Fruit fly (Drosophila melanogaster) whole organism, embryonic: ENCODE results near the gene PXo.

Experiments used
- Atf6 ChIP-seq: fragments of 200-800 bp; sonication (Bioruptor generic); IDR thresholded peaks from 2 replicates; pipeline ENCODE4 v1.3.6; 2022; ENCODE audit warnings: missing biosample characterization, missing genetic modification characterization
- CG10959 ChIP-seq: fragments of 200-800 bp; sonication (Bioruptor generic); IDR thresholded peaks from 2 replicates; pipeline ENCODE4 v1.3.6; 2022; ENCODE audit warnings: missing biosample characterization, missing genetic modification characterization
- CG11504 ChIP-seq: fragments of 200-800 bp; sonication (Bioruptor generic); optimal IDR thresholded peaks from 3 replicates; lab custom pipeline; 2019; ENCODE audit warnings: missing biosample characterization, mild to moderate bottlenecking, missing genetic modification characterization, moderate library complexity
- CG12219 ChIP-seq: fragments of 200-800 bp; sonication (Bioruptor generic); optimal IDR thresholded peaks from 3 replicates; lab custom pipeline; 2018; ENCODE audit warnings: missing biosample characterization, mild to moderate bottlenecking, missing genetic modification characterization
- CG14710 ChIP-seq: fragments of 200-800 bp; sonication (Bioruptor generic); optimal IDR thresholded peaks from 3 replicates; lab custom pipeline; 2019; ENCODE audit warnings: missing biosample characterization, mild to moderate bottlenecking, missing genetic modification characterization, moderate library complexity
- CG17829 ChIP-seq: fragments of 200-800 bp; optimal IDR thresholded peaks from 2 replicates; lab custom pipeline; 2019; ENCODE audit warnings: missing biosample characterization, mild to moderate bottlenecking, missing genetic modification characterization, moderate library complexity
- CG2116 ChIP-seq: fragments of 200-800 bp; sonication (Bioruptor generic); optimal IDR thresholded peaks from 3 replicates; lab custom pipeline; 2018; ENCODE audit warnings: missing biosample characterization, mild to moderate bottlenecking, missing genetic modification characterization
- CG33213 ChIP-seq: fragments of 200-800 bp; sonication (Bioruptor generic); optimal IDR thresholded peaks from 3 replicates; lab custom pipeline; 2016; ENCODE audit warnings: missing biosample characterization, missing genetic modification characterization
- CG34422 ChIP-seq: fragments of 200-800 bp; sonication (Bioruptor generic); IDR thresholded peaks from 3 replicates; pipeline ENCODE4 v1.3.6; 2022; ENCODE audit warnings: missing biosample characterization, missing genetic modification characterization
- CG6765 ChIP-seq: fragments of 200-800 bp; sonication (Bioruptor generic); optimal IDR thresholded peaks from 3 replicates; lab custom pipeline; 2017; ENCODE audit warnings: missing biosample characterization, mild to moderate bottlenecking, missing genetic modification characterization
- CG8290 ChIP-seq, 3 experiments: fragments of 200-800 bp; sonication (Bioruptor generic); optimal IDR thresholded peaks; 2 replicates each; lab custom pipeline; 2016 to 2019; ENCODE audit warnings: missing biosample characterization in 3 of 3, missing genetic modification characterization in 3 of 3, mild to moderate bottlenecking in 2 of 3, moderate library complexity in 1 of 3
- CG9797 ChIP-seq: fragments of 200-800 bp; sonication (Bioruptor generic); optimal IDR thresholded peaks from 3 replicates; lab custom pipeline; 2018; ENCODE audit warnings: missing biosample characterization, mild to moderate bottlenecking, missing genetic modification characterization
- Dp ChIP-seq: fragments of 200-800 bp; sonication (Bioruptor generic); optimal IDR thresholded peaks from 2 replicates; lab custom pipeline; 2018; ENCODE audit warnings: missing biosample characterization, mild to moderate bottlenecking, missing genetic modification characterization, moderate library complexity
- E2f1 ChIP-seq: fragments of 200-800 bp; sonication (Bioruptor generic); IDR thresholded peaks from 2 replicates; pipeline ENCODE4 v1.3.6; 2022; ENCODE audit warnings: missing biosample characterization, missing genetic modification characterization
- Lhr ChIP-seq: fragments of 200-800 bp; sonication (Bioruptor generic); optimal IDR thresholded peaks from 3 replicates; lab custom pipeline; 2017; ENCODE audit warnings: mild to moderate bottlenecking, missing biosample characterization, missing genetic modification reagents, missing genetic modification characterization
- MBD-R2 ChIP-seq: fragments of 200-800 bp; sonication (Bioruptor generic); IDR thresholded peaks from 2 replicates; pipeline ENCODE4 v1.3.6; 2022; ENCODE audit warnings: missing biosample characterization, missing genetic modification characterization
- Med ChIP-seq: fragments of 200-800 bp; sonication (Bioruptor generic); peaks from one replicate; lab custom pipeline; 2016; ENCODE audit warnings: missing biosample characterization, missing genetic modification characterization, mild to moderate bottlenecking, inconsistent platforms, moderate library complexity
- Nf-YB ChIP-seq: fragments of 200-800 bp; sonication (Bioruptor generic); optimal IDR thresholded peaks from 3 replicates; lab custom pipeline; 2019; ENCODE audit warnings: missing biosample characterization, mild to moderate bottlenecking, missing genetic modification characterization, moderate library complexity
- Rx ChIP-seq: fragments of 200-800 bp; sonication (Bioruptor generic); IDR thresholded peaks from 2 replicates; pipeline ENCODE4 v1.3.6; 2022; ENCODE audit warnings: missing biosample characterization, missing genetic modification characterization
- Sox102F ChIP-seq: fragments of 200-800 bp; sonication (Bioruptor generic); optimal IDR thresholded peaks from 2 replicates; lab custom pipeline; 2018; ENCODE audit warnings: missing biosample characterization, mild to moderate bottlenecking, missing genetic modification characterization, moderate library complexity
- Usf ChIP-seq: fragments of 200-800 bp; sonication (Bioruptor generic); optimal IDR thresholded peaks from 2 replicates; lab custom pipeline; 2017; ENCODE audit warnings: missing genotype, missing biosample characterization, missing genetic modification characterization
- YL-1 ChIP-seq: fragments of 200-800 bp; sonication (Bioruptor generic); optimal IDR thresholded peaks from 3 replicates; lab custom pipeline; 2017; ENCODE audit warnings: missing biosample characterization, mild to moderate bottlenecking, missing genetic modification characterization
- az2 ChIP-seq: fragments of 200-800 bp; sonication (Bioruptor generic); optimal IDR thresholded peaks from 3 replicates; lab custom pipeline; 2016; ENCODE audit warnings: missing biosample characterization, missing genetic modification characterization
- bbx ChIP-seq: fragments of 200-800 bp; sonication (Bioruptor generic); IDR thresholded peaks from 2 replicates; pipeline ENCODE4 v1.3.6; 2022; ENCODE audit warnings: missing biosample characterization, missing genetic modification characterization; ENCODE audit not compliant: partially characterized antibody
- caup ChIP-seq: fragments of 200-800 bp; sonication (Bioruptor generic); optimal IDR thresholded peaks from 3 replicates; lab custom pipeline; 2017; ENCODE audit warnings: missing biosample characterization, mild to moderate bottlenecking, missing genetic modification characterization, moderate library complexity; ENCODE audit not compliant: severe bottlenecking
- dmrt99B ChIP-seq: fragments of 200-800 bp; sonication (Bioruptor generic); optimal IDR thresholded peaks from 2 replicates; lab custom pipeline; 2018; ENCODE audit warnings: missing biosample characterization, mild to moderate bottlenecking, missing genetic modification characterization, moderate library complexity
- dpn ChIP-seq, 2 experiments: fragments of 200-800 bp; sonication (Bioruptor generic); optimal IDR thresholded peaks; 3 replicates each; lab custom pipeline; 2016; ENCODE audit warnings: missing biosample characterization in 2 of 2, missing genetic modification characterization in 2 of 2
- gfzf ChIP-seq: fragments of 200-800 bp; sonication (Bioruptor generic); optimal IDR thresholded peaks from 2 replicates; lab custom pipeline; 2016; ENCODE audit warnings: missing biosample characterization, mild to moderate bottlenecking, missing genetic modification characterization, moderate library complexity
- insv ChIP-seq, 2 experiments: fragments of 200-800 bp; sonication (Bioruptor generic); optimal IDR thresholded peaks; 3 replicates each; lab custom pipeline; 2016 to 2018; ENCODE audit warnings: missing biosample characterization in 2 of 2, missing genetic modification characterization in 2 of 2
- kay ChIP-seq: fragments of 200-800 bp; sonication (Bioruptor generic); optimal IDR thresholded peaks from 2 replicates; lab custom pipeline; 2016; ENCODE audit warnings: missing biosample characterization, missing genetic modification characterization
- knrl ChIP-seq: fragments of 200-800 bp; sonication (Bioruptor generic); IDR thresholded peaks from 3 replicates; pipeline ENCODE4 v1.3.6; 2022; ENCODE audit warnings: missing biosample characterization, missing genetic modification characterization; ENCODE audit not compliant: partially characterized antibody
- lab ChIP-seq: fragments of 200-800 bp; sonication (Bioruptor generic); optimal IDR thresholded peaks from 3 replicates; lab custom pipeline; 2017; ENCODE audit warnings: missing biosample characterization, missing genetic modification characterization, mild to moderate bottlenecking, moderate library complexity, missing genetic modification reagents
- otp ChIP-seq: fragments of 200-800 bp; sonication (Bioruptor generic); IDR thresholded peaks from 3 replicates; pipeline ENCODE4, ENCODE4 v1.3.6; 2022; ENCODE audit warnings: missing biosample characterization, missing genetic modification characterization
- pho ChIP-seq: fragments of 200-800 bp; sonication (Bioruptor generic); optimal IDR thresholded peaks from 2 replicates; lab custom pipeline; 2016; ENCODE audit warnings: missing biosample characterization, missing genetic modification characterization
- phol ChIP-seq: fragments of 200-800 bp; sonication (Bioruptor generic); optimal IDR thresholded peaks from 3 replicates; lab custom pipeline; 2018; ENCODE audit warnings: missing biosample characterization, mild to moderate bottlenecking, missing genetic modification characterization, moderate library complexity
- pzg ChIP-seq: fragments of 200-800 bp; sonication (Bioruptor generic); optimal IDR thresholded peaks from 3 replicates; lab custom pipeline; 2018; ENCODE audit warnings: missing biosample characterization, mild to moderate bottlenecking, missing genetic modification characterization, moderate library complexity
- rib ChIP-seq: fragments of 200-800 bp; sonication (Bioruptor generic); IDR thresholded peaks from 2 replicates; pipeline ENCODE4 v1.3.6; 2022; ENCODE audit warnings: missing biosample characterization, missing genetic modification characterization
- sens ChIP-seq: fragments of 200-800 bp; sonication (Bioruptor generic); peaks from one replicate; lab custom pipeline; 2016; ENCODE audit warnings: missing biosample characterization, missing genetic modification characterization
- sima ChIP-seq: fragments of 200-800 bp; sonication (Bioruptor generic); optimal IDR thresholded peaks from 2 replicates; lab custom pipeline; 2016; ENCODE audit warnings: missing biosample characterization, missing genetic modification characterization
- trem ChIP-seq: fragments of 200-800 bp; optimal IDR thresholded peaks from 3 replicates; lab custom pipeline; 2019; ENCODE audit warnings: missing biosample characterization, mild to moderate bottlenecking, missing genetic modification characterization, moderate library complexity

The PXo gene

dm6 chr3L:5927536-5927935, 6.4 kb upstream of the PXo start (continued):
- TF ChIP-seq CG33213 (GFP tag; lab: Kevin White, UChicago) (peak; percentile 36), sima (GFP tag; lab: Kevin White, UChicago) (no peak), Sox102F (GFP tag; lab: Kevin White, UChicago) (no peak), pzg (peak; percentile 34), CG34422 (GFP tag; lab: Robert Waterston, UW) (no peak), CG17829 (tag; lab: Kevin White, UChicago) (peak; percentile 8), CG14710 (tag; lab: Kevin White, UChicago) (peak; percentile 8), kay (GFP tag; lab: Kevin White, UChicago) (no peak), CG9797 (peak; percentile 53), az2 (GFP tag; lab: Kevin White, UChicago) (no peak), Usf (GFP tag; lab: Kevin White, UChicago) (no peak), CG2116 (GFP tag; lab: Kevin White, UChicago) (peak; percentile 51), MBD-R2 (GFP tag; lab: Robert Waterston, UW) (peak; percentile 53; the same call in 1 of the 2 replicates), Rx (GFP tag; lab: Robert Waterston, UW) (no peak), CG10959 (GFP tag; lab: Robert Waterston, UW) (no peak), sens (peak; percentile 78), CG11504 (peak; percentile 5), rib (GFP tag; lab: Robert Waterston, UW) (no peak), knrl (GFP tag; lab: Robert Waterston, UW) (no peak), dpn (GFP tag; optimal IDR thresholded peaks at IDR 0.05; lab: Kevin White, UChicago) (no peak), otp (no peak), Nf-YB (no peak), CG8290 (GFP tag; optimal IDR thresholded peaks at IDR 0.05; lab: Kevin White, UChicago) (peak; percentile 3), CG8290 (tag; optimal IDR thresholded peaks at IDR 0.05; lab: Kevin White, UChicago) (no peak), CG6765 (GFP tag; lab: Kevin White, UChicago) (no peak), bbx (no peak), Dp (GFP tag; lab: Kevin White, UChicago) (peak; percentile 46), trem (tag; lab: Kevin White, UChicago) (peak; percentile 42), CG12219 (GFP tag; lab: Kevin White, UChicago) (no peak), insv (GFP tag; optimal IDR thresholded peaks at IDR 0.05; lab: Kevin White, UChicago) (no peak), YL-1 (GFP tag; lab: Kevin White, UChicago) (peak; percentile 34), caup (GFP tag; lab: Kevin White, UChicago) (no peak), Med (GFP tag; lab: Kevin White, UChicago) (peak; percentile 30), dmrt99B (tag; lab: Kevin White, UChicago) (no peak), E2f1 (GFP tag; lab: Robert Waterston, UW) (no peak), pho (no peak), phol (tag; lab: Kevin White, UChicago) (peak; percentile 24), Atf6 (GFP tag; lab: Robert Waterston, UW) (peak; percentile 15; the same call in 1 of the 2 replicates), Lhr (peak; percentile 2), gfzf (peak; percentile 76), lab (GFP tag; lab: Kevin White, UChicago) (no peak)
